Worm (Caenorhabditis elegans): ENCODE data around the gene fbxa-150.

- TF ChIP-seq him-1 (tag; optimal IDR thresholded peaks at IDR 0.05) (no peak), dao-5 (tag; optimal IDR thresholded peaks at IDR 0.05) (no peak)
These were observed 30.6 kb downstream of the fbxa-150 start, which contains the start of gene vmo-1 for ce11 chrV:20552971-20553370.
